Worm (Caenorhabditis elegans): ENCODE results near the gene Y102E9.6.

- TF ChIP-seq T22C8.4 (GFP tag; IDR thresholded peaks at IDR 0.05) (no peak), cog-1 (tag; optimal IDR thresholded peaks at IDR 0.05) (no peak), med-1 (GFP tag; optimal IDR thresholded peaks at IDR 0.05; ENCODE audit: insufficient read depth) (no peak), flt-1 (GFP tag; IDR thresholded peaks at IDR 0.05) (no peak), tab-1 (GFP tag; IDR thresholded peaks at IDR 0.05) (no peak), ztf-29 (GFP tag; IDR thresholded peaks at IDR 0.05) (no peak)
Observed at ce11 chrIII:6723089-6723488, 13.4 kb downstream of the Y102E9.6 start, which contains the start of gene F37A4.1.

All from whole organism, midembryonic.